Fruit fly (Drosophila melanogaster) whole organism: ENCODE measurements around the gene CG7142.

Experiments
- CG8478 ChIP-seq: fragments of >200 bp; optimal IDR thresholded peaks from 2 replicates; lab custom pipeline; 2018; ENCODE audit warnings: inconsistent platforms
- pan ChIP-seq: fragments of >200 bp; optimal IDR thresholded peaks from 2 replicates; lab custom pipeline; 2017
- psq ChIP-seq: fragments of >200 bp; optimal IDR thresholded peaks from 2 replicates; lab custom pipeline; 2017

DNA sequence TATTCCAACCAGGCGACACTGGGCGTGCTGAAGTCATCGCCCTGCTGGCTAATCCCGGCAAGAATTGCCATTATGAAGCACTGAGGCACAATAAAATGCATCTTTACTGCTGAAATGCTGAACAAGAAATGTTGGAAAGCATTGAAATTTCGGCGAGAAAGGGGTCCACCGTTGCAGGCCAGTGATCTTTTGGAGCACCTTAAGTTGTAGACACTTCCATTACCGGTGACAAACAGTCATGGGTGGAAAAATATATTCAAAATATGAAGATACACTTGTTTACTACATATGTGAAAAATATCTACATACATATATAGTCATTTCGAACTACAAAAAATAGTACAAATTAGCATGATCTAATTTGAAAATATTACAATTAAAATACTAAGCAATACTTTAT lies 23.4 kb upstream of the CG7142 start, which contains the start of gene CG7126:
- TF ChIP-seq psq (lab: Kevin White, UChicago) (no peak), CG8478 (lab: Kevin White, UChicago) (no peak), pan (lab: Kevin White, UChicago) (no peak)
